Worm (Caenorhabditis elegans) whole organism, mixed stage, embryonic: ENCODE measurements around the gene cut-2.

Experiments
- M03D4.4 ChIP-seq: sonication (generic microtip); optimal IDR thresholded peaks from 2 replicates; lab custom pipeline; 2017; ENCODE audit warnings: mild to moderate bottlenecking, missing genetic modification characterization, missing compliant biosample characterization
- blmp-1 ChIP-seq: fragments of 150-350 bp; optimal IDR thresholded peaks from 2 replicates; lab custom pipeline; 2014; ENCODE audit warnings: missing biosample characterization, missing genetic modification characterization
- elt-1 ChIP-seq: sonication (generic microtip); optimal IDR thresholded peaks from 2 replicates; lab custom pipeline; 2017; ENCODE audit warnings: missing genetic modification characterization, mild to moderate bottlenecking, missing compliant biosample characterization, antibody characterized with exemption, moderate library complexity, borderline replicate concordance; ENCODE audit not compliant: insufficient read depth
- lsy-2 ChIP-seq: fragments of 150-350 bp; optimal IDR thresholded peaks from 2 replicates; lab custom pipeline; 2014; ENCODE audit warnings: missing biosample characterization, missing genetic modification characterization
- nhr-12 ChIP-seq: fragments of 150-350 bp; optimal IDR thresholded peaks from 2 replicates; lab custom pipeline; 2014; ENCODE audit warnings: missing biosample characterization, missing genetic modification characterization
- nhr-237 ChIP-seq: fragments of 150-350 bp; optimal IDR thresholded peaks from 2 replicates; lab custom pipeline; 2014; ENCODE audit warnings: missing biosample characterization, missing genetic modification characterization
- nhr-28 ChIP-seq: fragments of 150-350 bp; optimal IDR thresholded peaks from 2 replicates; lab custom pipeline; 2014; ENCODE audit warnings: missing biosample characterization, missing genetic modification characterization
- snpc-4 ChIP-seq: fragments of 150-350 bp; optimal IDR thresholded peaks from 2 replicates; lab custom pipeline; 2014; ENCODE audit warnings: missing biosample characterization, missing genetic modification characterization
- ztf-11 ChIP-seq: fragments of 150-350 bp; optimal IDR thresholded peaks from 2 replicates; lab custom pipeline; 2014; ENCODE audit warnings: missing biosample characterization, missing genetic modification characterization

ce11 chrV:13393333-13393803 is 21.4 kb upstream of the cut-2 start:
- no peak for TF ChIP-seq ztf-11
- TF ChIP-seq nhr-237 (tag; lab: Kevin White, UChicago), result no peak
- peak; percentile 32 for TF ChIP-seq elt-1 (tag; lab: Kevin White, UChicago)
- TF ChIP-seq lsy-2, result no peak
- no peak for TF ChIP-seq nhr-28 (tag; lab: Kevin White, UChicago)
- peak; percentile 52 for TF ChIP-seq M03D4.4 (tag; lab: Kevin White, UChicago)
- TF ChIP-seq nhr-12, result no peak
- TF ChIP-seq blmp-1 (tag; lab: Kevin White, UChicago), result no peak
- no peak for TF ChIP-seq snpc-4 (tag; lab: Kevin White, UChicago)
